Fruit fly (Drosophila melanogaster) S2 (cell line): ENCODE results near the gene Akr1B.

Experiments used
- CG8478 ChIP-seq: fragments of >200 bp; optimal IDR thresholded peaks from 2 replicates; lab custom pipeline; 2018
- CTCF ChIP-seq, 2 experiments: fragments of >200 bp; optimal IDR thresholded peaks; 2 replicates each; lab custom pipeline; 2018

- no peak for TF ChIP-seq CTCF (optimal IDR thresholded peaks at IDR 0.05; lab: Kevin White, UChicago)
- TF ChIP-seq CG8478 (lab: Kevin White, UChicago), result no peak
Observed at dm6 chr3L:11593778-11594177, 30.4 kb downstream of the Akr1B start.
